Fruit fly (Drosophila melanogaster) whole organism, adult: Measurements from ENCODE around the gene Mip.

Experiments used
- CG7101 ChIP-seq: fragments of 200-800 bp; sonication (Bioruptor generic); optimal IDR thresholded peaks from 2 replicates; lab custom pipeline; 2018; ENCODE audit warnings: missing biosample characterization, mild to moderate bottlenecking, missing genetic modification characterization, moderate library complexity
- bab1 ChIP-seq: fragments of 200-800 bp; sonication (Bioruptor generic); optimal IDR thresholded peaks from 3 replicates; lab custom pipeline; 2019; ENCODE audit warnings: missing biosample characterization, mild to moderate bottlenecking, missing genetic modification characterization, moderate library complexity
- cnc ChIP-seq, 2 experiments: fragments of >200 bp; optimal IDR thresholded peaks; 2 replicates each; lab custom pipeline; 2017
- kay ChIP-seq: fragments of 200-800 bp; sonication (Bioruptor generic); peaks from one replicate; lab custom pipeline; 2016; ENCODE audit warnings: missing biosample characterization, missing genetic modification characterization, borderline replicate concordance
- pad ChIP-seq: fragments of 200-800 bp; sonication (Bioruptor generic); optimal IDR thresholded peaks from 3 replicates; lab custom pipeline; 2017; ENCODE audit warnings: missing biosample characterization, missing genetic modification characterization, mild to moderate bottlenecking, moderate library complexity, missing genetic modification reagents
- toe ChIP-seq: fragments of 200-800 bp; sonication (Bioruptor generic); optimal IDR thresholded peaks from 2 replicates; lab custom pipeline; 2016; ENCODE audit warnings: missing biosample characterization, missing genetic modification characterization

dm6 chr3L:17346393-17346792, 3.1 kb downstream of the Mip start:
- no peak for TF ChIP-seq pad (GFP tag; lab: Kevin White, UChicago)
- TF ChIP-seq kay (GFP tag; lab: Kevin White, UChicago) = no peak
- no peak for TF ChIP-seq bab1 (GFP tag; lab: Kevin White, UChicago)
- TF ChIP-seq CG7101 (tag; lab: Kevin White, UChicago) = no peak
- TF ChIP-seq toe (GFP tag; lab: Kevin White, UChicago) = no peak
- TF ChIP-seq cnc (optimal IDR thresholded peaks at IDR 0.05; lab: Kevin White, UChicago) = no peak
